Fruit fly (Drosophila melanogaster): ENCODE data around the gene Nsf2.

The Nsf2 gene

dm6 chr3R:13788224-13788623 is 49.6 kb downstream of the Nsf2 start:
- no peak for TF ChIP-seq CG3919 (GFP tag; optimal IDR thresholded peaks at IDR 0.05)
- TF ChIP-seq fd85E (GFP tag; optimal IDR thresholded peaks at IDR 0.05), result no peak
- no peak for TF ChIP-seq CG6163 (GFP tag; IDR thresholded peaks at IDR 0.05)
- no peak for TF ChIP-seq achi (GFP tag; optimal IDR thresholded peaks at IDR 0.05)
- peak; percentile 22 for TF ChIP-seq acj6 (GFP tag; optimal IDR thresholded peaks at IDR 0.05)
- TF ChIP-seq CG8119 (GFP tag; IDR thresholded peaks at IDR 0.05), result peak; percentile 47
- no peak for TF ChIP-seq CG9139 (GFP tag; optimal IDR thresholded peaks at IDR 0.05)
- peak; percentile 33 for TF ChIP-seq OdsH (GFP tag; optimal IDR thresholded peaks at IDR 0.05)
- TF ChIP-seq CG16779 (tag; optimal IDR thresholded peaks at IDR 0.05), result no peak
- no peak for TF ChIP-seq CG6854 (GFP tag; optimal IDR thresholded peaks at IDR 0.05)
- peak; percentile 41 for TF ChIP-seq CG4318 (GFP tag; optimal IDR thresholded peaks at IDR 0.05)
- no peak for TF ChIP-seq CG3032 (tag; optimal IDR thresholded peaks at IDR 0.05)
- TF ChIP-seq Sox15 (GFP tag; optimal IDR thresholded peaks at IDR 0.05), result no peak
- no peak for TF ChIP-seq CG6808 (GFP tag; optimal IDR thresholded peaks at IDR 0.05)
- no peak for TF ChIP-seq CG11762 (GFP tag; optimal IDR thresholded peaks at IDR 0.05; ENCODE audit: insufficient read depth)
- no peak for TF ChIP-seq CG7368 (GFP tag; optimal IDR thresholded peaks at IDR 0.05)
- peak; percentile 52 for TF ChIP-seq CG6276 (GFP tag; optimal IDR thresholded peaks at IDR 0.05)
- TF ChIP-seq CG31627 (GFP tag; optimal IDR thresholded peaks at IDR 0.05), result no peak
- no peak for TF ChIP-seq cyc (GFP tag; optimal IDR thresholded peaks at IDR 0.05)
- TF ChIP-seq Ets96B (tag; optimal IDR thresholded peaks at IDR 0.05), result no peak
- no peak for TF ChIP-seq CG1621 (tag; optimal IDR thresholded peaks at IDR 0.05)
- TF ChIP-seq Gug (GFP tag; IDR thresholded peaks at IDR 0.05), result no peak
- peak; percentile 41 for TF ChIP-seq Eip78C (GFP tag)
- TF ChIP-seq CG8632 (GFP tag; optimal IDR thresholded peaks at IDR 0.05), result no peak
- no peak for TF ChIP-seq Blimp-1 (GFP tag; optimal IDR thresholded peaks at IDR 0.05)
- TF ChIP-seq Hr38 (GFP tag; optimal IDR thresholded peaks at IDR 0.05), result no peak
- no peak for TF ChIP-seq Met (GFP tag; optimal IDR thresholded peaks at IDR 0.05)
- no peak for TF ChIP-seq Ets21C (GFP tag; optimal IDR thresholded peaks at IDR 0.05)
- no peak for TF ChIP-seq vri (GFP tag; optimal IDR thresholded peaks at IDR 0.05)
- TF ChIP-seq fkh (GFP tag; optimal IDR thresholded peaks at IDR 0.05), result no peak
- TF ChIP-seq lz (GFP tag; optimal IDR thresholded peaks at IDR 0.05), result no peak
- TF ChIP-seq spab (GFP tag; optimal IDR thresholded peaks at IDR 0.05), result no peak
- no peak for TF ChIP-seq CG11294 (GFP tag; IDR thresholded peaks at IDR 0.05)
- no peak for TF ChIP-seq net (GFP tag; optimal IDR thresholded peaks at IDR 0.05)
- TF ChIP-seq salr (GFP tag; optimal IDR thresholded peaks at IDR 0.05), result no peak
- TF ChIP-seq Eip93F (GFP tag; optimal IDR thresholded peaks at IDR 0.05), result no peak
- TF ChIP-seq CG6792 (GFP tag; optimal IDR thresholded peaks at IDR 0.05), result no peak
- TF ChIP-seq Hr4 (GFP tag; optimal IDR thresholded peaks at IDR 0.05), result peak; percentile 18
- TF ChIP-seq CG15336 (GFP tag; IDR thresholded peaks at IDR 0.05), result no peak
- TF ChIP-seq eg (GFP tag; IDR thresholded peaks at IDR 0.05), result no peak; the same call in 2 of the 3 replicates
- no peak for TF ChIP-seq Sox102F (GFP tag; optimal IDR thresholded peaks at IDR 0.05)
- no peak for TF ChIP-seq CG11902 (GFP tag; optimal IDR thresholded peaks at IDR 0.05)
- no peak for TF ChIP-seq dsx (GFP tag; optimal IDR thresholded peaks at IDR 0.05; ENCODE audit: poor library complexity, severe bottlenecking)
- TF ChIP-seq esn (GFP tag; optimal IDR thresholded peaks at IDR 0.05), result no peak
- no peak for TF ChIP-seq CG10631 (GFP tag; optimal IDR thresholded peaks at IDR 0.05)
- TF ChIP-seq Sox14 (GFP tag; optimal IDR thresholded peaks at IDR 0.05), result no peak
- no peak for TF ChIP-seq CG8319 (GFP tag; optimal IDR thresholded peaks at IDR 0.05)
- no peak for TF ChIP-seq topi (GFP tag; optimal IDR thresholded peaks at IDR 0.05)
- TF ChIP-seq ss (GFP tag; optimal IDR thresholded peaks at IDR 0.05), result no peak
- TF ChIP-seq Hr39 (GFP tag; optimal IDR thresholded peaks at IDR 0.05), result no peak
- TF ChIP-seq Eip75B (GFP tag; optimal IDR thresholded peaks at IDR 0.05), result no peak
- no peak for TF ChIP-seq CG10669 (GFP tag; optimal IDR thresholded peaks at IDR 0.05)
- TF ChIP-seq pdm3 (GFP tag; optimal IDR thresholded peaks at IDR 0.05), result no peak

Data from whole organism, prepupa.